Fruit fly (Drosophila melanogaster) whole organism, pupa: Measurements from ENCODE around the gene beat-IV.

ENCODE experiments used
- CG10348 ChIP-seq: fragments of 200-800 bp; sonication (Bioruptor generic); IDR thresholded peaks from 2 replicates; pipeline ENCODE4 v1.3.6; 2022; ENCODE audit warnings: missing biosample characterization, missing genetic modification characterization
- CG12605 ChIP-seq: fragments of 200-800 bp; sonication (Bioruptor generic); IDR thresholded peaks from 2 replicates; pipeline ENCODE4 v1.3.6; 2022; ENCODE audit warnings: missing biosample characterization, missing genetic modification characterization
- CG13204 ChIP-seq: fragments of 200-800 bp; sonication (Bioruptor generic); optimal IDR thresholded peaks from 2 replicates; lab custom pipeline; 2018; ENCODE audit warnings: missing biosample characterization, mild to moderate bottlenecking, missing genetic modification characterization, moderate library complexity
- CG15710 ChIP-seq: fragments of 200-800 bp; sonication (Bioruptor generic); optimal IDR thresholded peaks from 2 replicates; lab custom pipeline; 2018; ENCODE audit warnings: missing biosample characterization, mild to moderate bottlenecking, missing genetic modification characterization, moderate library complexity
- CG17806 ChIP-seq: fragments of 200-800 bp; sonication (Bioruptor generic); optimal IDR thresholded peaks from 2 replicates; lab custom pipeline; 2018; ENCODE audit warnings: missing biosample characterization, mild to moderate bottlenecking, missing genetic modification characterization, moderate library complexity
- CG8159 ChIP-seq: fragments of 200-800 bp; sonication (Bioruptor generic); optimal IDR thresholded peaks from 3 replicates; lab custom pipeline; 2018; ENCODE audit warnings: missing biosample characterization, mild to moderate bottlenecking, missing genetic modification characterization, moderate library complexity
- CG8301 ChIP-seq: fragments of 200-800 bp; sonication (Bioruptor generic); optimal IDR thresholded peaks from 2 replicates; lab custom pipeline; 2018; ENCODE audit warnings: missing biosample characterization, mild to moderate bottlenecking, missing genetic modification characterization
- EcR ChIP-seq: fragments of 200-800 bp; sonication (Bioruptor generic); optimal IDR thresholded peaks from 3 replicates; lab custom pipeline; 2019; ENCODE audit warnings: missing biosample characterization, missing genetic modification characterization, mild to moderate bottlenecking, moderate library complexity, missing genetic modification reagents
- Ets98B ChIP-seq: fragments of 200-800 bp; sonication (Bioruptor generic); IDR thresholded peaks from 2 replicates; pipeline ENCODE4 v1.3.6; 2022; ENCODE audit warnings: missing biosample characterization, missing genetic modification characterization
- Pif1A ChIP-seq: fragments of 200-800 bp; sonication (Bioruptor generic); optimal IDR thresholded peaks from 3 replicates; lab custom pipeline; 2016; ENCODE audit warnings: missing biosample characterization, missing genetic modification characterization
- Pif1B ChIP-seq: fragments of 200-800 bp; sonication (Bioruptor generic); optimal IDR thresholded peaks from 3 replicates; lab custom pipeline; 2016; ENCODE audit warnings: missing biosample characterization, missing genetic modification characterization
- Snoo ChIP-seq: fragments of 200-800 bp; sonication (Bioruptor generic); optimal IDR thresholded peaks from 3 replicates; lab custom pipeline; 2017; ENCODE audit warnings: missing biosample characterization, mild to moderate bottlenecking, missing genetic modification characterization, inconsistent platforms
- fd96Ca ChIP-seq: fragments of 200-800 bp; sonication (Bioruptor generic); IDR thresholded peaks from 3 replicates; pipeline ENCODE4 v1.3.6; 2022; ENCODE audit warnings: missing biosample characterization, missing genetic modification characterization
- rn ChIP-seq: fragments of 200-800 bp; sonication (Bioruptor generic); IDR thresholded peaks from 2 replicates; pipeline ENCODE4 v1.3.6; 2022; ENCODE audit warnings: missing biosample characterization, missing genetic modification characterization

dm6 chr3R:23557244-23557643, at the start of gene beat-IV:
- TF ChIP-seq Snoo (tag; lab: Kevin White, UChicago) = no peak
- no peak for TF ChIP-seq CG8301 (tag; lab: Kevin White, UChicago)
- TF ChIP-seq CG8159 = no peak
- TF ChIP-seq Ets98B = no peak
- TF ChIP-seq Pif1A (GFP tag; lab: Kevin White, UChicago) = no peak
- no peak for TF ChIP-seq fd96Ca (GFP tag; lab: Robert Waterston, UW)
- no peak for TF ChIP-seq EcR (GFP tag; lab: Kevin White, UChicago)
- TF ChIP-seq CG10348 = no peak
- TF ChIP-seq CG17806 (tag; lab: Kevin White, UChicago) = no peak
- TF ChIP-seq Pif1B (GFP tag; lab: Kevin White, UChicago) = no peak
- no peak for TF ChIP-seq rn (GFP tag; lab: Robert Waterston, UW)
- no peak for TF ChIP-seq CG12605 (GFP tag; lab: Robert Waterston, UW)
- no peak for TF ChIP-seq CG13204
- no peak for TF ChIP-seq CG15710 (tag; lab: Kevin White, UChicago)
